Fruit fly (Drosophila melanogaster) whole organism, prepupa: ENCODE results near the gene CG11263.

ENCODE experiments used
- Blimp-1 ChIP-seq: fragments of 200-800 bp; sonication (Bioruptor generic); optimal IDR thresholded peaks from 3 replicates; lab custom pipeline; 2017; ENCODE audit warnings: missing biosample characterization, missing genetic modification characterization, mild to moderate bottlenecking, moderate library complexity, missing genetic modification reagents
- CG11902 ChIP-seq: fragments of 200-800 bp; sonication (Bioruptor generic); optimal IDR thresholded peaks from 3 replicates; lab custom pipeline; 2016; ENCODE audit warnings: missing biosample characterization, missing genetic modification characterization
- CG16779 ChIP-seq: fragments of 200-800 bp; sonication (Bioruptor generic); optimal IDR thresholded peaks from 3 replicates; lab custom pipeline; 2017; ENCODE audit warnings: missing biosample characterization, mild to moderate bottlenecking, missing genetic modification characterization
- CG3032 ChIP-seq: fragments of 200-800 bp; optimal IDR thresholded peaks from 2 replicates; lab custom pipeline; 2019; ENCODE audit warnings: missing biosample characterization, mild to moderate bottlenecking, missing genetic modification characterization, moderate library complexity
- CG34406 ChIP-seq: fragments of 200-800 bp; sonication (Bioruptor generic); optimal IDR thresholded peaks from 3 replicates; lab custom pipeline; 2016; ENCODE audit warnings: missing biosample characterization, missing genetic modification characterization
- CG3919 ChIP-seq: fragments of 200-800 bp; sonication (Bioruptor generic); optimal IDR thresholded peaks from 3 replicates; lab custom pipeline; 2016; ENCODE audit warnings: missing biosample characterization, missing genetic modification characterization
- CG6792 ChIP-seq: fragments of 200-800 bp; sonication (Bioruptor generic); optimal IDR thresholded peaks from 3 replicates; lab custom pipeline; 2016; ENCODE audit warnings: missing biosample characterization, missing genetic modification characterization
- CG7368 ChIP-seq: fragments of 200-800 bp; sonication (Bioruptor generic); optimal IDR thresholded peaks from 3 replicates; lab custom pipeline; 2016; ENCODE audit warnings: missing biosample characterization, missing genetic modification characterization
- CG8119 ChIP-seq: fragments of 200-800 bp; sonication (Bioruptor generic); IDR thresholded peaks from 3 replicates; pipeline ENCODE4 v1.3.6; 2022; ENCODE audit warnings: missing biosample characterization, missing genetic modification characterization
- CG8632 ChIP-seq: fragments of 200-800 bp; sonication (Bioruptor generic); optimal IDR thresholded peaks from 3 replicates; lab custom pipeline; 2016; ENCODE audit warnings: missing biosample characterization, missing genetic modification characterization
- Eip78C ChIP-seq: fragments of 200-800 bp; sonication (Bioruptor generic); peaks from one replicate; lab custom pipeline; 2016; ENCODE audit warnings: missing biosample characterization, missing genetic modification characterization
- Ets96B ChIP-seq: fragments of 200-800 bp; optimal IDR thresholded peaks from 2 replicates; lab custom pipeline; 2019; ENCODE audit warnings: missing biosample characterization, mild to moderate bottlenecking, missing genetic modification characterization, moderate library complexity
- Gug ChIP-seq: fragments of 200-800 bp; sonication (Bioruptor generic); IDR thresholded peaks from 2 replicates; pipeline ENCODE4 v1.3.6; 2022; ENCODE audit warnings: missing biosample characterization, missing genetic modification characterization
- Hr39 ChIP-seq: fragments of 200-800 bp; sonication (Bioruptor generic); optimal IDR thresholded peaks from 2 replicates; lab custom pipeline; 2016; ENCODE audit warnings: missing biosample characterization, missing genetic modification characterization
- Lpt ChIP-seq: fragments of 200-800 bp; sonication (Bioruptor generic); optimal IDR thresholded peaks from 3 replicates; lab custom pipeline; 2016; ENCODE audit warnings: missing biosample characterization, missing genetic modification characterization
- Met ChIP-seq: fragments of 200-800 bp; sonication (Bioruptor generic); optimal IDR thresholded peaks from 3 replicates; lab custom pipeline; 2016; ENCODE audit warnings: missing biosample characterization, missing genetic modification characterization
- OdsH ChIP-seq: fragments of 200-800 bp; sonication (Bioruptor generic); optimal IDR thresholded peaks from 3 replicates; lab custom pipeline; 2016; ENCODE audit warnings: missing biosample characterization, missing genetic modification characterization
- Smox ChIP-seq: fragments of 200-800 bp; sonication (Bioruptor generic); optimal IDR thresholded peaks from 3 replicates; lab custom pipeline; 2016; ENCODE audit warnings: missing biosample characterization, missing genetic modification characterization
- Sox102F ChIP-seq: fragments of 200-800 bp; sonication (Bioruptor generic); optimal IDR thresholded peaks from 2 replicates; lab custom pipeline; 2016; ENCODE audit warnings: missing biosample characterization, mild to moderate bottlenecking, missing genetic modification characterization
- Sox14 ChIP-seq: fragments of 200-800 bp; sonication (Bioruptor generic); optimal IDR thresholded peaks from 3 replicates; lab custom pipeline; 2016; ENCODE audit warnings: missing biosample characterization, missing genetic modification characterization
- Sox15 ChIP-seq: fragments of 200-800 bp; sonication (Bioruptor generic); optimal IDR thresholded peaks from 3 replicates; lab custom pipeline; 2016; ENCODE audit warnings: missing biosample characterization, missing genetic modification characterization
- achi ChIP-seq: fragments of 200-800 bp; sonication (Bioruptor generic); optimal IDR thresholded peaks from 3 replicates; lab custom pipeline; 2016; ENCODE audit warnings: missing biosample characterization, missing genetic modification characterization
- cyc ChIP-seq: fragments of 200-800 bp; sonication (Bioruptor generic); optimal IDR thresholded peaks from 3 replicates; lab custom pipeline; 2016; ENCODE audit warnings: missing biosample characterization, missing genetic modification characterization
- dac ChIP-seq: fragments of 200-800 bp; sonication (Bioruptor generic); optimal IDR thresholded peaks from 2 replicates; lab custom pipeline; 2017; ENCODE audit warnings: missing biosample characterization, mild to moderate bottlenecking, missing genetic modification characterization
- eg ChIP-seq: fragments of 200-800 bp; sonication (Bioruptor generic); IDR thresholded peaks from 3 replicates; pipeline ENCODE4 v1.3.6; 2022; ENCODE audit warnings: missing biosample characterization, missing genetic modification characterization
- fd59A ChIP-seq: fragments of 200-800 bp; sonication (Bioruptor generic); optimal IDR thresholded peaks from 2 replicates; lab custom pipeline; 2017; ENCODE audit warnings: missing biosample characterization, mild to moderate bottlenecking, missing genetic modification characterization, missing genetic modification reagents
- fkh ChIP-seq: fragments of 200-800 bp; sonication (Bioruptor generic); optimal IDR thresholded peaks from 3 replicates; lab custom pipeline; 2017; ENCODE audit warnings: missing biosample characterization, mild to moderate bottlenecking, missing genetic modification characterization, moderate library complexity
- lz ChIP-seq: fragments of 200-800 bp; sonication (Bioruptor generic); optimal IDR thresholded peaks from 3 replicates; lab custom pipeline; 2016; ENCODE audit warnings: missing biosample characterization, missing genetic modification characterization
- net ChIP-seq: fragments of 200-800 bp; sonication (Bioruptor generic); optimal IDR thresholded peaks from 3 replicates; lab custom pipeline; 2016; ENCODE audit warnings: missing biosample characterization, missing genetic modification characterization
- pdm3 ChIP-seq: fragments of 200-800 bp; sonication (Bioruptor generic); optimal IDR thresholded peaks from 3 replicates; lab custom pipeline; 2016; ENCODE audit warnings: missing biosample characterization, missing genetic modification characterization
- ss ChIP-seq, 2 experiments: fragments of 200-800 bp; sonication (Bioruptor generic); optimal IDR thresholded peaks; 2 replicates in 1 of 2; 3 replicates in 1 of 2; lab custom pipeline; 2017 to 2018; ENCODE audit warnings: mild to moderate bottlenecking in 2 of 2, missing biosample characterization in 2 of 2, missing genetic modification characterization in 2 of 2, moderate library complexity in 1 of 2
- svp ChIP-seq: fragments of 200-800 bp; sonication (Bioruptor generic); peaks from one replicate; lab custom pipeline; 2016; ENCODE audit warnings: missing biosample characterization, missing genetic modification characterization
- topi ChIP-seq: fragments of 200-800 bp; sonication (Bioruptor generic); optimal IDR thresholded peaks from 3 replicates; lab custom pipeline; 2016; ENCODE audit warnings: missing biosample characterization, missing genetic modification characterization
- vri ChIP-seq: fragments of 200-800 bp; sonication (Bioruptor generic); optimal IDR thresholded peaks from 3 replicates; lab custom pipeline; 2016; ENCODE audit warnings: missing biosample characterization, mild to moderate bottlenecking, missing genetic modification characterization

Gene CG11263

DNA sequence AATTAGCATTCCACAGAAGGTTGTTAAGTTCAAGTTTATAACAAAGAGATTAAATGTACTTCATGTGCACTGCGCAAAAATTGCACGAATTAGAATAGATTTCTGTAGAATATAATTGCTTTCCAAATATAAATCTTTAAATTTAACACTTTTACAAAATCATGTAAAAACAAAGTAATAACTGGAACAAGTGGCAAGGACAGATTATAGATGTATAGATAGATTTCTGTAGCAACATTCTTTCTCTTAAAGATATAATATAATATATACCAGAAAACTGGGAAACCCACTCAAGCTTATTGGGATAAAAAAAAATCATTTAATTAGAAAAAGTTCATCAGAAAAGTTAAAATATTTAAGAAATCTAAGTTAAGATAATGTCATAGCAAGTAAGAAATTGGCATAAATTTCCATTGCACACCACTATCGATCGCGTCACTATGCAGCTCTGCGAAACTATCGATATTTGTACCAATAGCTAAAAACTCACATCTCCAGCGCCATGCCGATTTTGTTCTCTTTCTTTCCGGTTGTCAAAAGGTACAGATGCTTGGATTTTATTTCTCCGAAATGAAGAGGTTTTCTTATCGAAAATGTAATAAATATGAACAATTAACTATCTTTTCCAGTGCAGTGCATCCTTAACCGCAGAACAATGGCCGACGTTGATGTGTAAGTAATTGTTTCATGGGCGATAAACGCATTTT, 16.4 kb downstream of the CG11263 start, which contains the start of gene RpS12 (continued):
- TF ChIP-seq CG11902 (GFP tag; lab: Kevin White, UChicago) (no peak), CG8119 (no peak; the same call in 2 of the 3 replicates), ss (GFP tag; optimal IDR thresholded peaks at IDR 0.05; lab: Kevin White, UChicago) (peak in 1 of 2 experiments; percentile 71), lz (GFP tag; lab: Kevin White, UChicago) (peak; percentile 79), Sox102F (GFP tag; lab: Kevin White, UChicago) (peak; percentile 68), CG3919 (peak; percentile 77), Smox (GFP tag; lab: Kevin White, UChicago) (peak; percentile 43), vri (GFP tag; lab: Kevin White, UChicago) (peak; percentile 74), Blimp-1 (GFP tag; lab: Kevin White, UChicago) (peak; percentile 40), Hr39 (GFP tag; lab: Kevin White, UChicago) (peak; percentile 75), fkh (GFP tag; lab: Kevin White, UChicago) (peak; percentile 25), cyc (peak; percentile 77), svp (GFP tag; lab: Kevin White, UChicago) (peak; percentile 65), Lpt (GFP tag; lab: Kevin White, UChicago) (no peak), Sox15 (GFP tag; lab: Kevin White, UChicago) (peak; percentile 21), CG8632 (GFP tag; lab: Kevin White, UChicago) (peak; percentile 59), CG7368 (GFP tag; lab: Kevin White, UChicago) (peak; percentile 46), net (GFP tag; lab: Kevin White, UChicago) (peak; percentile 79), CG34406 (peak; percentile 63), CG6792 (GFP tag; lab: Kevin White, UChicago) (peak; percentile 47), Eip78C (peak; percentile 81), eg (GFP tag; lab: Robert Waterston, UW) (peak; percentile 47), fd59A (GFP tag; lab: Kevin White, UChicago) (peak; percentile 7)

DNA sequence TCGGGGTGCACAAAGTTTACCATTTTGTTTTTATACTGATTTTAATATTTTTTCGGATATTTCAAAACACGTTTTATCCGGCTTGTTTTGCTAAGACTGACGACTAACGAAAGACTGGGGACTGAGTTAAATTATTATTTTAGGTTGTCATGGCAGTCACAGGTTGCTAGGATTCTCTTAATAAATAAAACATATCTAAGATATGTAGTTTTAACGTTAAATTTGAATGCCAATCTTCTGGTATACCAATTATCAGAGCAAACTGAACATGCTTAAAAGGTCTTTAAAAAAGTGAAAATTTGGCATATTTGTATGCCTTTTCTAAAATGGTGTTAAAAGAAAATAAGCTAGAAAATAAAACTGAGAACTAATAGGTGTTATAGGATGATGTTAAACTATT, 19.7 kb downstream of the CG11263 start, which contains the start of gene Zmynd10:
Zmynd10 (minus strand) TSS at position 101 of the 400 bp plus-strand sequence.
- TF ChIP-seq vri (GFP tag; lab: Kevin White, UChicago) (no peak), net (GFP tag; lab: Kevin White, UChicago) (no peak), CG6792 (GFP tag; lab: Kevin White, UChicago) (no peak), Sox14 (GFP tag; lab: Kevin White, UChicago) (no peak), achi (no peak), cyc (no peak), CG3919 (no peak), CG3032 (no peak), CG16779 (tag; lab: Kevin White, UChicago) (no peak), Met (GFP tag; lab: Kevin White, UChicago) (no peak)
- TF ChIP-seq, all 60 proteins: peak for 0

dm6 chr3L:13026872-13027271, 20.3 kb downstream of the CG11263 start:
- no peak for TF ChIP-seq CG8632 (GFP tag; lab: Kevin White, UChicago)
- peak; percentile 85 for TF ChIP-seq Blimp-1 (GFP tag; lab: Kevin White, UChicago)
- TF ChIP-seq fd59A (GFP tag; lab: Kevin White, UChicago) = no peak

- no peak for TF ChIP-seq CG11902 (GFP tag; lab: Kevin White, UChicago)
- TF ChIP-seq Smox (GFP tag; lab: Kevin White, UChicago) = no peak
- no peak for TF ChIP-seq CG34406
- TF ChIP-seq dac = no peak
- TF ChIP-seq Gug = no peak
- TF ChIP-seq OdsH = no peak
- no peak for TF ChIP-seq Met (GFP tag; lab: Kevin White, UChicago)
- no peak for TF ChIP-seq Ets96B
- TF ChIP-seq topi = no peak
- no peak for TF ChIP-seq cyc
- no peak for TF ChIP-seq pdm3 (GFP tag; lab: Kevin White, UChicago)
Measured at dm6 chr3L:13027333-13027732, 20.7 kb downstream of the CG11263 start.
